Worm (Caenorhabditis elegans): ENCODE results near the gene ric-4.

DNA sequence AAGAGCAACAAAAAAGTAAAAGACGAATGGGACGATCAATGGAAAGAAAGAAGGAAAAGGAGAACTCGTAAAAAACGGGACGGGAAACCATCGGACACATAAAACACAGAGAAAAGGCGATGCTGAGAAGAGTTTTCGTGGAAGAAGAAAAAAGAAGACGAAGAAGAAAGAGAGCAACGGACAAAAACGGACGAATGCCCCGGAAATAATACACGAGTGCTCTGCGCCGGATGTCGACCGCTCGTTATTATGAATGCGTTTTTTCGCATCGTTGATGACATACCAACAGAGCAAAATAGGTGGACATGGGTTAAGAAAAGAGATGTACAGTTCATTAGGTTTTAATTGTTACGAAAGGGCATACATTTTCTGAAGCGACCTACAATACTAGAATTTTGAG lies 5.5 kb upstream of the ric-4 start, which contains the start of gene Y22F5A.11:
- TF ChIP-seq ceh-100 (GFP tag; IDR thresholded peaks at IDR 0.05) (no peak), ekl-4 (GFP tag; IDR thresholded peaks at IDR 0.05) (no peak), dpl-1 (GFP tag; optimal IDR thresholded peaks at IDR 0.05) (no peak)
